Fruit fly (Drosophila melanogaster): ENCODE data around the gene CG12213.
A peak's percentile ranks its signal among the peaks of the same experiment; 100 is the strongest.

The CG12213 gene

dm6 chr3R:11949387-11950029 lies 18.0 kb downstream of the CG12213 start, which contains the start of gene CG31211 (continued):
- no peak for TF ChIP-seq CG30431 (GFP tag; optimal IDR thresholded peaks at IDR 0.05)
- TF ChIP-seq CG4360 (GFP tag; IDR thresholded peaks at IDR 0.05), result no peak
- no peak for TF ChIP-seq CTCF (GFP tag; optimal IDR thresholded peaks at IDR 0.05)
- no peak for TF ChIP-seq hb (GFP tag; IDR thresholded peaks at IDR 0.05; ENCODE audit: partially characterized antibody)
- peak; percentile 14 for TF ChIP-seq gcm2 (GFP tag; optimal IDR thresholded peaks at IDR 0.05)
- TF ChIP-seq CG30403 (GFP tag; optimal IDR thresholded peaks at IDR 0.05), result peak; percentile 10

DNA sequence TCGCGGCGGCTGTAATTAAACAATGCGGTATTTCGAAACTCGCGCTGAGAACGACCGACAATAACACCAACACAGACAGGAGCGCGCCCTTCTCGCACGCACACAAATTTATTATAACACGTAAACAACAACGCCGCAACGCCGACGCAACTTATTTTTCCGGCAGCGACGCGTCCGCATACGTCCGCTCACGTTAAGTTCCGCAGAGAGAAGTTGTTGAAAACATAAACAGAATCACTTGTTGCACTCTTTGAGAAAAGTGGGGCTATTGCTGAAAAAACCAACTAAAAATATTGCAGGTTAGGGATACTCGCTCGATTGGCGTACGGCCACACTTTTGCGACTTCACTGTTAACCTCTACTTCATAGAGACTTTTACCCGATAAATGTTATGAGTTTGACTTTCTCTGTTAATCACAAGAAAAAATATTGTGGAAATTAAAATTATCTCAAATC lies 18.6 kb downstream of the CG12213 start, which contains the start of gene Cad87A:
Gene Cad87A (minus strand): TSS at position 227 of the 456 bp plus-strand sequence.
- TF ChIP-seq CG3407 (GFP tag; optimal IDR thresholded peaks at IDR 0.05), result peak; percentile 14
- no peak for TF ChIP-seq Myb (GFP tag; optimal IDR thresholded peaks at IDR 0.05)
- no peak for TF ChIP-seq Sox100B (GFP tag; optimal IDR thresholded peaks at IDR 0.05)
- TF ChIP-seq Optix (GFP tag; IDR thresholded peaks at IDR 0.05), result no peak
- no peak for TF ChIP-seq CG10431 (GFP tag; optimal IDR thresholded peaks at IDR 0.05)
- no peak for TF ChIP-seq Oli (tag; optimal IDR thresholded peaks at IDR 0.05)
- no peak for TF ChIP-seq CG7357 (GFP tag; IDR thresholded peaks at IDR 0.05)
- TF ChIP-seq BtbVII (GFP tag; optimal IDR thresholded peaks at IDR 0.05), result no peak
- TF ChIP-seq oc (tag; optimal IDR thresholded peaks at IDR 0.05), result peak; percentile 45
- TF ChIP-seq CG2875 (GFP tag; optimal IDR thresholded peaks at IDR 0.05), result peak; percentile 50
- TF ChIP-seq CG7372 (GFP tag; IDR thresholded peaks at IDR 0.05), result no peak
- TF ChIP-seq Asciz (GFP tag; optimal IDR thresholded peaks at IDR 0.05), result no peak
- peak in 1 of 2 experiments; percentile 9 for TF ChIP-seq insv (GFP tag; optimal IDR thresholded peaks at IDR 0.05)
- TF ChIP-seq CG32772 (GFP tag; IDR thresholded peaks at IDR 0.05), result no peak
- no peak for TF ChIP-seq ind (GFP tag; optimal IDR thresholded peaks at IDR 0.05)
- TF ChIP-seq CG4404 (GFP tag; IDR thresholded peaks at IDR 0.05), result no peak
- TF ChIP-seq CG3838 (GFP tag; optimal IDR thresholded peaks at IDR 0.05), result no peak
- peak; percentile 15 for TF ChIP-seq maf-S (GFP tag; optimal IDR thresholded peaks at IDR 0.05)
- peak; percentile 51 for TF ChIP-seq CG31365 (tag; optimal IDR thresholded peaks at IDR 0.05)
- TF ChIP-seq shn (GFP tag; optimal IDR thresholded peaks at IDR 0.05), result no peak
- TF ChIP-seq Hr78 (GFP tag; optimal IDR thresholded peaks at IDR 0.05), result no peak
- peak; percentile 41 for TF ChIP-seq Fer1 (GFP tag; optimal IDR thresholded peaks at IDR 0.05)
- TF ChIP-seq CrebB (tag; optimal IDR thresholded peaks at IDR 0.05), result peak; percentile 67
- no peak for TF ChIP-seq Xbp1 (GFP tag; optimal IDR thresholded peaks at IDR 0.05)
- no peak for TF ChIP-seq CG32532 (GFP tag; IDR thresholded peaks at IDR 0.05)
- no peak for TF ChIP-seq dan (GFP tag; IDR thresholded peaks at IDR 0.05)
- TF ChIP-seq eyg (GFP tag; optimal IDR thresholded peaks at IDR 0.05), result no peak
- TF ChIP-seq fd96Cb (tag; optimal IDR thresholded peaks at IDR 0.05), result no peak
- no peak for TF ChIP-seq CG6854 (GFP tag; optimal IDR thresholded peaks at IDR 0.05)
- no peak for TF ChIP-seq Ets97D (GFP tag; optimal IDR thresholded peaks at IDR 0.05)
- no peak for TF ChIP-seq CG18764 (GFP tag; optimal IDR thresholded peaks at IDR 0.05)
- no peak for TF ChIP-seq CG12104 (GFP tag; optimal IDR thresholded peaks at IDR 0.05)
- no peak for TF ChIP-seq CG10274 (GFP tag; optimal IDR thresholded peaks at IDR 0.05)
- no peak for TF ChIP-seq CG8359 (GFP tag; optimal IDR thresholded peaks at IDR 0.05; ENCODE audit: borderline replicate concordance)
- no peak for TF ChIP-seq sens-2 (GFP tag; IDR thresholded peaks at IDR 0.05)
- TF ChIP-seq CG17328 (GFP tag; IDR thresholded peaks at IDR 0.05), result no peak
- TF ChIP-seq pita (GFP tag; optimal IDR thresholded peaks at IDR 0.05), result no peak
- TF ChIP-seq Rx (GFP tag; IDR thresholded peaks at IDR 0.05), result no peak
- TF ChIP-seq gfzf (GFP tag; optimal IDR thresholded peaks at IDR 0.05), result peak; percentile 91
- no peak for TF ChIP-seq psq (GFP tag; optimal IDR thresholded peaks at IDR 0.05)
- no peak for TF ChIP-seq Hand (GFP tag; optimal IDR thresholded peaks at IDR 0.05)
- no peak for TF ChIP-seq az2 (GFP tag; optimal IDR thresholded peaks at IDR 0.05)
- no peak for TF ChIP-seq CG3065 (GFP tag; optimal IDR thresholded peaks at IDR 0.05)
- no peak for TF ChIP-seq CG6175 (GFP tag; IDR thresholded peaks at IDR 0.05)
